Fruit fly (Drosophila melanogaster) S2 (cell line): ENCODE measurements around the gene 140up.

Source experiments
- CG8478 ChIP-seq: fragments of >200 bp; optimal IDR thresholded peaks from 2 replicates; lab custom pipeline; 2018
- CTCF ChIP-seq, 2 experiments: fragments of >200 bp; optimal IDR thresholded peaks; 2 replicates each; lab custom pipeline; 2018

- TF ChIP-seq CG8478 (lab: Kevin White, UChicago), result no peak
- no peak for TF ChIP-seq CTCF (optimal IDR thresholded peaks at IDR 0.05; lab: Kevin White, UChicago)
Measured at dm6 chr3R:14108158-14108921, 17.0 kb downstream of the 140up start, which contains the start of gene CG12402.
